Fruit fly (Drosophila melanogaster): ENCODE results near the gene CG16952.

CG16952 gene

dm6 chrX:15889780-15890608 lies 20.0 kb downstream of the CG16952 start, which contains the start of the genes MSBP and CG15916 (continued):
- no peak for TF ChIP-seq CG17612 (GFP tag; IDR thresholded peaks at IDR 0.05)
- no peak for TF ChIP-seq Mes4 (GFP tag; optimal IDR thresholded peaks at IDR 0.05)
- no peak for TF ChIP-seq Atf6 (GFP tag; IDR thresholded peaks at IDR 0.05)
- TF ChIP-seq Usf (GFP tag; optimal IDR thresholded peaks at IDR 0.05): peak; percentile 54
- TF ChIP-seq Poxn (GFP tag; IDR thresholded peaks at IDR 0.05): no peak
- TF ChIP-seq Mad (GFP tag; optimal IDR thresholded peaks at IDR 0.05): no peak
- TF ChIP-seq fd3F (GFP tag; optimal IDR thresholded peaks at IDR 0.05): no peak
- no peak for TF ChIP-seq CG4282 (GFP tag; optimal IDR thresholded peaks at IDR 0.05)
- peak; percentile 34 for TF ChIP-seq CG4424 (GFP tag; optimal IDR thresholded peaks at IDR 0.05)
- no peak for TF ChIP-seq jumu (GFP tag; optimal IDR thresholded peaks at IDR 0.05)
- no peak for TF ChIP-seq CG6689 (GFP tag; IDR thresholded peaks at IDR 0.05)
- no peak for TF ChIP-seq chif (GFP tag; optimal IDR thresholded peaks at IDR 0.05)
- no peak for TF ChIP-seq hb (GFP tag; IDR thresholded peaks at IDR 0.05; ENCODE audit: partially characterized antibody)
- TF ChIP-seq CG12071 (GFP tag; optimal IDR thresholded peaks at IDR 0.05): no peak
- peak; percentile 26 for TF ChIP-seq Chrac-16 (GFP tag; optimal IDR thresholded peaks at IDR 0.05)
- TF ChIP-seq fd96Cb (tag; optimal IDR thresholded peaks at IDR 0.05): peak; percentile 43
- peak; percentile 73 for TF ChIP-seq CoRest (tag; optimal IDR thresholded peaks at IDR 0.05)
- TF ChIP-seq pzg (GFP tag; optimal IDR thresholded peaks at IDR 0.05): peak; percentile 20
- TF ChIP-seq lola (GFP tag; optimal IDR thresholded peaks at IDR 0.05): peak in 2 of 3 experiments; percentile 44 to 85
- TF ChIP-seq otp (GFP tag; IDR thresholded peaks at IDR 0.05): no peak
- no peak for TF ChIP-seq peb (GFP tag; IDR thresholded peaks at IDR 0.05)
- TF ChIP-seq Eip74EF (GFP tag; optimal IDR thresholded peaks at IDR 0.05): no peak
- TF ChIP-seq NK7.1 (GFP tag; optimal IDR thresholded peaks at IDR 0.05): no peak
- no peak for TF ChIP-seq ase (GFP tag; IDR thresholded peaks at IDR 0.05)
- TF ChIP-seq scrt (GFP tag; optimal IDR thresholded peaks at IDR 0.05): no peak
- peak; percentile 20 for TF ChIP-seq sug (tag; optimal IDR thresholded peaks at IDR 0.05)
- no peak; the same call in 1 of the 2 replicates for TF ChIP-seq lmd (GFP tag; IDR thresholded peaks at IDR 0.05)
- TF ChIP-seq Abd-B (GFP tag; optimal IDR thresholded peaks at IDR 0.05): no peak
- TF ChIP-seq tna (GFP tag; IDR thresholded peaks at IDR 0.05; ENCODE audit: partially characterized antibody): no peak
- no peak for TF ChIP-seq CG31365 (tag; optimal IDR thresholded peaks at IDR 0.05)
- TF ChIP-seq chn (GFP tag; optimal IDR thresholded peaks at IDR 0.05): no peak
- TF ChIP-seq so (GFP tag; IDR thresholded peaks at IDR 0.05): no peak
- no peak for TF ChIP-seq maf-S (GFP tag; optimal IDR thresholded peaks at IDR 0.05)
- TF ChIP-seq HmgZ (tag; optimal IDR thresholded peaks at IDR 0.05): no peak
- peak; percentile 45 for TF ChIP-seq CG7839 (tag; optimal IDR thresholded peaks at IDR 0.05)
- TF ChIP-seq Tbp (GFP tag; optimal IDR thresholded peaks at IDR 0.05): no peak
- no peak for TF ChIP-seq Fer1 (GFP tag; optimal IDR thresholded peaks at IDR 0.05)
- TF ChIP-seq da (GFP tag; optimal IDR thresholded peaks at IDR 0.05): no peak
- TF ChIP-seq Sin3A (optimal IDR thresholded peaks at IDR 0.05): no peak
- no peak for TF ChIP-seq disco-r (GFP tag; optimal IDR thresholded peaks at IDR 0.05)
- no peak for TF ChIP-seq ttk (GFP tag; IDR thresholded peaks at IDR 0.05)
- peak; percentile 30; the same call in 1 of the 2 replicates for TF ChIP-seq Scr (GFP tag; IDR thresholded peaks at IDR 0.05; ENCODE audit: partially characterized antibody)
- no peak for TF ChIP-seq Sry-β (GFP tag; optimal IDR thresholded peaks at IDR 0.05)
- peak in 1 of 2 experiments; percentile 20 for TF ChIP-seq Hr51 (GFP tag; optimal IDR thresholded peaks at IDR 0.05)
- TF ChIP-seq ro (GFP tag; IDR thresholded peaks at IDR 0.05): no peak
- peak; percentile 48 for TF ChIP-seq CG18262 (tag; optimal IDR thresholded peaks at IDR 0.05)
- TF ChIP-seq Bteb2 (GFP tag; optimal IDR thresholded peaks at IDR 0.05): no peak
- no peak for TF ChIP-seq ATbp (GFP tag; optimal IDR thresholded peaks at IDR 0.05)
- TF ChIP-seq CG15601 (tag; optimal IDR thresholded peaks at IDR 0.05): peak; percentile 12

All from whole organism, embryonic.